Worm (Caenorhabditis elegans) whole organism, L4/young adult: ENCODE data around the gene his-32.

Experiments
- W03F9.2 ChIP-seq: fragments of 150-350 bp; optimal IDR thresholded peaks from 2 replicates; lab custom pipeline; 2014; ENCODE audit warnings: missing biosample characterization, missing genetic modification characterization
- dao-5 ChIP-seq: sonication (generic microtip); optimal IDR thresholded peaks from 2 replicates; lab custom pipeline; 2016; ENCODE audit warnings: missing genotype, missing genetic modification characterization, moderate library complexity, missing compliant biosample characterization
- him-1 ChIP-seq: sonication (generic microtip); optimal IDR thresholded peaks from 2 replicates; lab custom pipeline; 2016; ENCODE audit warnings: missing genotype, missing genetic modification reagents, missing genetic modification characterization, missing compliant biosample characterization

- TF ChIP-seq him-1 (tag; lab: Kevin White, UChicago) (peak; percentile 48), W03F9.2 (peak; percentile 70), dao-5 (tag; lab: Kevin White, UChicago) (no peak)
Observed at ce11 chrIV:8375381-8375780, 41.3 kb downstream of the his-32 start.
